Worm (Caenorhabditis elegans) whole organism, early embryonic: ENCODE measurements around the gene npr-41.

ENCODE experiments used
- B0310.2 ChIP-seq: sonication (generic microtip); optimal IDR thresholded peaks from 2 replicates; lab custom pipeline; 2016; ENCODE audit warnings: mild to moderate bottlenecking, missing genetic modification characterization, missing compliant biosample characterization
- ama-1 ChIP-seq: fragments of 150-350 bp; optimal IDR thresholded peaks from 2 replicates; lab custom pipeline; 2014
- flt-1 ChIP-seq: fragments of 200-800 bp; sonication (Bioruptor generic); IDR thresholded peaks from 2 replicates; pipeline ENCODE4 v1.3.6; 2022; ENCODE audit warnings: missing genetic modification characterization, missing compliant biosample characterization
- hmbx-1 ChIP-seq: sonication (generic microtip); optimal IDR thresholded peaks from 2 replicates; lab custom pipeline; 2016; ENCODE audit warnings: mild to moderate bottlenecking, missing genetic modification characterization, missing compliant biosample characterization
- hmg-4 ChIP-seq: fragments of 200-800 bp; sonication (Bioruptor generic); optimal IDR thresholded peaks from 2 replicates; lab custom pipeline; 2018; ENCODE audit warnings: mild to moderate bottlenecking, missing genetic modification characterization, missing compliant biosample characterization
- pes-1 ChIP-seq: fragments of 200-800 bp; sonication (Bioruptor generic); IDR thresholded peaks from 2 replicates; pipeline ENCODE4 v1.3.6; 2022; ENCODE audit warnings: missing genetic modification reagents, missing genetic modification characterization, missing compliant biosample characterization
- scrt-1 ChIP-seq: fragments of 200-800 bp; sonication (Bioruptor generic); IDR thresholded peaks from 2 replicates; pipeline ENCODE4 v1.3.6; 2022; ENCODE audit warnings: missing genetic modification characterization, missing compliant biosample characterization
- sea-1 ChIP-seq: fragments of 200-800 bp; sonication (Bioruptor generic); conservative IDR thresholded peaks from 2 replicates; pipeline ENCODE4 v1.3.6; 2022; ENCODE audit warnings: missing genetic modification characterization, missing compliant biosample characterization
- tbx-11 ChIP-seq: fragments of 200-800 bp; sonication (Bioruptor generic); IDR thresholded peaks from 2 replicates; pipeline ENCODE4 v1.3.6; 2022; ENCODE audit warnings: missing genetic modification characterization, missing compliant biosample characterization

DNA sequence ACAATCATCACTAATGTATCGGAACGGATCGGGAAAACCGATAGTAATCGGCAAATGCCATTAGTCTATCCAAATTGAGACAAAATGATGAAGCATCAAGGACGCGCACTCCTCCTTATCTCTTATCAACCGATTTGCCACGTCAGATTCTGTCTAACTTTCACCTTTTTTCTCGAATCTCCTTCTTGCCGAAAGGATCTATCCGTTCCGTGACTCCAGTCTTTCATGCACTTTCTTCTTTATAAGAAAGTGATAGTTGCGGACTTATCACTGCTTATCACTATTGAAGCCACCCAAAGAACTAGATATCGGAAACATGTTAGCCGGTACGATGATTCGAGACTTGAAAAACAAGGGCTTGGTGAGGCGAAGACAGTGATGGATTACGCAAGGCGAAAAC lies 8.5 kb upstream of the npr-41 start:
- TF ChIP-seq scrt-1 (GFP tag; lab: Robert Waterston, UW), result no peak
- TF ChIP-seq ama-1 (lab: Kevin White, UChicago), result no peak
- TF ChIP-seq hmbx-1 (tag; lab: Kevin White, UChicago), result no peak
- no peak for TF ChIP-seq sea-1 (GFP tag; lab: Robert Waterston, UW)
- TF ChIP-seq flt-1 (GFP tag; lab: Robert Waterston, UW), result no peak
- no peak for TF ChIP-seq tbx-11
- TF ChIP-seq pes-1 (GFP tag; lab: Robert Waterston, UW), result no peak
- TF ChIP-seq B0310.2 (tag; lab: Kevin White, UChicago), result no peak
- no peak for TF ChIP-seq hmg-4 (GFP tag; lab: Kevin White, UChicago)
